Fruit fly (Drosophila melanogaster) whole organism, embryonic: Measurements from ENCODE around the gene Rim2.

Experiments used
- Aef1 ChIP-seq: fragments of 200-800 bp; sonication (Bioruptor generic); IDR thresholded peaks from 3 replicates; pipeline ENCODE4 v1.3.6; 2022; ENCODE audit warnings: missing biosample characterization, missing genetic modification characterization
- CG12236 ChIP-seq: fragments of 200-800 bp; sonication (Bioruptor generic); optimal IDR thresholded peaks from 2 replicates; lab custom pipeline; 2016; ENCODE audit warnings: missing biosample characterization, missing genetic modification characterization
- CG14710 ChIP-seq: fragments of 200-800 bp; sonication (Bioruptor generic); optimal IDR thresholded peaks from 3 replicates; lab custom pipeline; 2019; ENCODE audit warnings: missing biosample characterization, mild to moderate bottlenecking, missing genetic modification characterization, moderate library complexity
- CG15073 ChIP-seq: fragments of 200-800 bp; sonication (Bioruptor generic); optimal IDR thresholded peaks from 2 replicates; lab custom pipeline; 2016; ENCODE audit warnings: missing biosample characterization, missing genetic modification characterization
- CG31388 ChIP-seq: fragments of 200-800 bp; sonication (Bioruptor generic); optimal IDR thresholded peaks from 2 replicates; lab custom pipeline; 2016; ENCODE audit warnings: missing biosample characterization, missing genetic modification characterization
- CG31441 ChIP-seq: fragments of 200-800 bp; sonication (Bioruptor generic); IDR thresholded peaks from 2 replicates; pipeline ENCODE4 v1.3.6; 2022; ENCODE audit warnings: missing biosample characterization, missing genetic modification characterization
- CG33213 ChIP-seq: fragments of 200-800 bp; sonication (Bioruptor generic); optimal IDR thresholded peaks from 3 replicates; lab custom pipeline; 2016; ENCODE audit warnings: missing biosample characterization, missing genetic modification characterization
- CG3726 ChIP-seq: fragments of 200-800 bp; sonication (Bioruptor generic); IDR thresholded peaks from 3 replicates; pipeline ENCODE4, ENCODE4 v1.3.6; 2022; ENCODE audit warnings: missing biosample characterization, missing genetic modification characterization
- CG3995 ChIP-seq: fragments of 200-800 bp; sonication (Bioruptor generic); optimal IDR thresholded peaks from 3 replicates; lab custom pipeline; 2016; ENCODE audit warnings: missing biosample characterization, missing genetic modification characterization
- CG6254 ChIP-seq: fragments of 200-800 bp; sonication (Bioruptor generic); optimal IDR thresholded peaks from 3 replicates; lab custom pipeline; 2017; ENCODE audit warnings: mild to moderate bottlenecking, missing biosample characterization, missing genetic modification reagents, missing genetic modification characterization
- CG6272 ChIP-seq: fragments of 200-800 bp; sonication (Bioruptor generic); IDR thresholded peaks from 2 replicates; pipeline ENCODE4 v1.3.6; 2022; ENCODE audit warnings: missing biosample characterization, missing genetic modification characterization
- CG9817 ChIP-seq: fragments of 200-800 bp; sonication (Bioruptor generic); optimal IDR thresholded peaks from 2 replicates; lab custom pipeline; 2018; ENCODE audit warnings: missing biosample characterization, mild to moderate bottlenecking, missing genetic modification characterization, moderate library complexity
- Dek ChIP-seq: fragments of 200-800 bp; sonication (Bioruptor generic); optimal IDR thresholded peaks from 3 replicates; lab custom pipeline; 2019; ENCODE audit warnings: missing biosample characterization, mild to moderate bottlenecking, missing genetic modification characterization, moderate library complexity
- E2f2 ChIP-seq: fragments of 200-800 bp; sonication (Bioruptor generic); IDR thresholded peaks from 2 replicates; pipeline ENCODE4 v1.3.6; 2022; ENCODE audit warnings: missing biosample characterization, missing genetic modification characterization
- ERR ChIP-seq: fragments of 200-800 bp; sonication (Bioruptor generic); optimal IDR thresholded peaks from 2 replicates; lab custom pipeline; 2016; ENCODE audit warnings: missing biosample characterization, missing genetic modification characterization
- Eip74EF ChIP-seq, 2 experiments: fragments of 200-800 bp in 1 of 2; fragments of >200 bp in 1 of 2; sonication (Bioruptor generic) in 1 of 2; optimal IDR thresholded peaks; 2 replicates each; lab custom pipeline; 2017 to 2019; ENCODE audit warnings: missing biosample characterization in 2 of 2, missing genetic modification characterization in 2 of 2, mild to moderate bottlenecking in 1 of 2, moderate library complexity in 1 of 2
- Gsc ChIP-seq: fragments of 200-800 bp; sonication (Bioruptor generic); IDR thresholded peaks from 2 replicates; pipeline ENCODE4 v1.3.6; 2022; ENCODE audit warnings: missing biosample characterization, missing genetic modification characterization
- Hr78 ChIP-seq, 2 experiments: fragments of 200-800 bp in 1 of 2; fragments of >200 bp in 1 of 2; sonication (Bioruptor generic) in 1 of 2; optimal IDR thresholded peaks; 2 replicates each; lab custom pipeline; 2017 to 2019; ENCODE audit warnings: missing biosample characterization in 2 of 2, missing genetic modification characterization in 2 of 2, mild to moderate bottlenecking in 1 of 2, moderate library complexity in 1 of 2
- Lhr ChIP-seq: fragments of 200-800 bp; sonication (Bioruptor generic); optimal IDR thresholded peaks from 3 replicates; lab custom pipeline; 2017; ENCODE audit warnings: mild to moderate bottlenecking, missing biosample characterization, missing genetic modification reagents, missing genetic modification characterization
- MBD-R2 ChIP-seq: fragments of 200-800 bp; sonication (Bioruptor generic); IDR thresholded peaks from 2 replicates; pipeline ENCODE4 v1.3.6; 2022; ENCODE audit warnings: missing biosample characterization, missing genetic modification characterization
- Oli ChIP-seq: fragments of 200-800 bp; sonication (Bioruptor generic); optimal IDR thresholded peaks from 2 replicates; lab custom pipeline; 2018; ENCODE audit warnings: missing biosample characterization, mild to moderate bottlenecking, missing genetic modification characterization, moderate library complexity
- Ravus ChIP-seq: fragments of 200-800 bp; sonication (Bioruptor generic); IDR thresholded peaks from 2 replicates; pipeline ENCODE4 v1.3.6; 2022; ENCODE audit warnings: missing biosample characterization, missing genetic modification characterization
- ac ChIP-seq: fragments of 200-800 bp; sonication (Bioruptor generic); optimal IDR thresholded peaks from 3 replicates; lab custom pipeline; 2017; ENCODE audit warnings: missing biosample characterization, mild to moderate bottlenecking, missing genetic modification characterization
- ase ChIP-seq: fragments of 200-800 bp; sonication (Bioruptor generic); IDR thresholded peaks from 3 replicates; pipeline ENCODE4 v1.3.6; 2022; ENCODE audit warnings: missing biosample characterization, missing genetic modification characterization
- bab2 ChIP-seq: fragments of 200-800 bp; sonication (Bioruptor generic); optimal IDR thresholded peaks from 2 replicates; lab custom pipeline; 2016; ENCODE audit warnings: missing biosample characterization, missing genetic modification characterization
- bsh ChIP-seq, 2 experiments: fragments of 200-800 bp; sonication (Bioruptor generic); optimal IDR thresholded peaks; 2 replicates each; lab custom pipeline; 2017 to 2018; ENCODE audit warnings: mild to moderate bottlenecking in 2 of 2, missing biosample characterization in 2 of 2, missing genetic modification characterization in 2 of 2, moderate library complexity in 1 of 2
- corto ChIP-seq: fragments of 200-800 bp; sonication (Bioruptor generic); optimal IDR thresholded peaks from 2 replicates; lab custom pipeline; 2016; ENCODE audit warnings: missing biosample characterization, mild to moderate bottlenecking, missing genetic modification characterization, moderate library complexity
- crc ChIP-seq: fragments of 200-800 bp; sonication (Bioruptor generic); optimal IDR thresholded peaks from 2 replicates; lab custom pipeline; 2016; ENCODE audit warnings: missing biosample characterization, missing genetic modification characterization
- dimm ChIP-seq: fragments of 200-800 bp; sonication (Bioruptor generic); IDR thresholded peaks from 2 replicates; pipeline ENCODE4 v1.3.6; 2022; ENCODE audit warnings: missing biosample characterization, missing genetic modification characterization
- dysf ChIP-seq: fragments of 200-800 bp; sonication (Bioruptor generic); IDR thresholded peaks from 3 replicates; pipeline ENCODE4 v1.3.6; 2022; ENCODE audit warnings: missing biosample characterization, missing genetic modification characterization
- en ChIP-seq: fragments of 200-800 bp; sonication (Bioruptor generic); optimal IDR thresholded peaks from 2 replicates; lab custom pipeline; 2016; ENCODE audit warnings: missing biosample characterization, missing genetic modification characterization
- hb ChIP-seq: fragments of 200-800 bp; sonication (Bioruptor generic); IDR thresholded peaks from 3 replicates; pipeline ENCODE4 v1.3.6; 2022; ENCODE audit warnings: missing biosample characterization, missing genetic modification characterization; ENCODE audit not compliant: partially characterized antibody
- insv ChIP-seq, 2 experiments: fragments of 200-800 bp; sonication (Bioruptor generic); optimal IDR thresholded peaks; 3 replicates each; lab custom pipeline; 2016 to 2018; ENCODE audit warnings: missing biosample characterization in 2 of 2, missing genetic modification characterization in 2 of 2
- lbe ChIP-seq: fragments of 200-800 bp; sonication (Bioruptor generic); optimal IDR thresholded peaks from 2 replicates; lab custom pipeline; 2016; ENCODE audit warnings: missing biosample characterization, mild to moderate bottlenecking, missing genetic modification characterization
- mam ChIP-seq: fragments of 200-800 bp; sonication (Bioruptor generic); optimal IDR thresholded peaks from 3 replicates; lab custom pipeline; 2016; ENCODE audit warnings: missing biosample characterization, missing genetic modification characterization
- nerfin-2 ChIP-seq: fragments of 200-800 bp; sonication (Bioruptor generic); IDR thresholded peaks from 2 replicates; pipeline ENCODE4 v1.3.6; 2022; ENCODE audit warnings: missing biosample characterization, missing genetic modification characterization; ENCODE audit not compliant: partially characterized antibody
- nom ChIP-seq: fragments of 200-800 bp; sonication (Bioruptor generic); optimal IDR thresholded peaks from 2 replicates; lab custom pipeline; 2017; ENCODE audit warnings: missing biosample characterization, missing genetic modification characterization, mild to moderate bottlenecking, moderate library complexity, missing genetic modification reagents
- repo ChIP-seq: fragments of 200-800 bp; sonication (Bioruptor generic); optimal IDR thresholded peaks from 2 replicates; lab custom pipeline; 2016; ENCODE audit warnings: missing biosample characterization, missing genetic modification characterization
- ro ChIP-seq: fragments of 200-800 bp; sonication (Bioruptor generic); IDR thresholded peaks from 2 replicates; pipeline ENCODE4 v1.3.6; 2022; ENCODE audit warnings: missing biosample characterization, missing genetic modification characterization
- sd ChIP-seq: fragments of 200-800 bp; sonication (Bioruptor generic); optimal IDR thresholded peaks from 3 replicates; lab custom pipeline; 2018; ENCODE audit warnings: missing biosample characterization, mild to moderate bottlenecking, missing genetic modification characterization, moderate library complexity
- tgo ChIP-seq: fragments of 200-800 bp; sonication (Bioruptor generic); IDR thresholded peaks from 3 replicates; pipeline ENCODE4 v1.3.6; 2022; ENCODE audit warnings: missing biosample characterization, missing genetic modification characterization
- trem ChIP-seq: fragments of 200-800 bp; optimal IDR thresholded peaks from 3 replicates; lab custom pipeline; 2019; ENCODE audit warnings: missing biosample characterization, mild to moderate bottlenecking, missing genetic modification characterization, moderate library complexity
- twi ChIP-seq: fragments of 200-800 bp; optimal IDR thresholded peaks from 2 replicates; lab custom pipeline; 2019; ENCODE audit warnings: missing biosample characterization, mild to moderate bottlenecking, missing genetic modification characterization, moderate library complexity
- wor ChIP-seq: fragments of 200-800 bp; sonication (Bioruptor generic); IDR thresholded peaks from 2 replicates; pipeline ENCODE4 v1.3.6; 2022; ENCODE audit warnings: missing biosample characterization, missing genetic modification characterization
- z ChIP-seq: fragments of 200-800 bp; sonication (Bioruptor generic); IDR thresholded peaks from 3 replicates; pipeline ENCODE4 v1.3.6; 2022; ENCODE audit warnings: missing biosample characterization, missing genetic modification characterization
- zf30C ChIP-seq: fragments of 200-800 bp; sonication (Bioruptor generic); optimal IDR thresholded peaks from 3 replicates; lab custom pipeline; 2018; ENCODE audit warnings: missing biosample characterization, mild to moderate bottlenecking, missing genetic modification characterization

Rim2 gene

DNA sequence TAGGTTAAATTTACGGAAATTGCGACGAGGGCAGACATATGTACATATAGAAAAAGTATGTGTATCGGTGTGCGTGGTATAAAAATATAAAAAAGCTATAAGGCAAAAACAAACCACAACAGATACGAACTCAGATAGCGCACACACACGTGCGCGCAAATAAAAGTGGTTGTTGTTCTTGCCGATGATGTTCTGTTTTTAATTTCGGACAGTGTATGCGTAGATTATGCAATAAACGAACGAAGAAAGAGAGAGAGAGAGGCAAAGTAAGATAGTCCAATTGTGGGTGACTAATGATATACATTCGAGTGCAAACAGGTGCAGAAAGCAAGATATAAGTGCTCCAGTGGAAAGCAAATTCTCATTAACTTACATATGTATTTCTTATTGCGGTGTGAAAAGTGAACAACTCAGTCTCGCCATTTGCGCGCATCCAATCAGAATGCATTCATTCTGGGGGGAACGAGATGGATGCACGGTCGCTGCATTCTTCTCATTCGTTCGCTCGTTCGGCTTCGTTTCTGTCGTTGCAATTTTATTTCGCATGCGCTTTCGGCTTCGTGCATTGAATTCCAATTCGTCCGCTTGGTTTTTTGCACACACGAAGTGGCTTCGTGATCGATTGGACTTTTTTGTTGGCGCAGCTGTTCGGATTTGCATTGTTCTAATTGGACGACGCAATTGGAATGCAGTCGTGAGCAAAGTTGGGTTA lies 54.7 kb downstream of the Rim2 start (continued):
- TF ChIP-seq ase (no peak), zf30C (GFP tag; lab: Kevin White, UChicago) (peak; percentile 40), CG3726 (GFP tag; lab: Robert Waterston, UW) (no peak), CG9817 (tag; lab: Kevin White, UChicago) (no peak), CG6254 (GFP tag; lab: Kevin White, UChicago) (no peak), corto (GFP tag; lab: Kevin White, UChicago) (no peak), mam (GFP tag; lab: Kevin White, UChicago) (no peak), ro (GFP tag; lab: Robert Waterston, UW) (no peak), ERR (GFP tag; lab: Kevin White, UChicago) (no peak), Gsc (GFP tag; lab: Robert Waterston, UW) (no peak), Eip74EF (GFP tag; optimal IDR thresholded peaks at IDR 0.05; lab: Kevin White, UChicago) (no peak), Oli (tag; lab: Kevin White, UChicago) (no peak), CG33213 (GFP tag; lab: Kevin White, UChicago) (no peak), CG14710 (tag; lab: Kevin White, UChicago) (no peak), CG31441 (no peak), repo (GFP tag; lab: Kevin White, UChicago) (no peak), Hr78 (GFP tag; optimal IDR thresholded peaks at IDR 0.05; lab: Kevin White, UChicago) (no peak), dimm (GFP tag; lab: Robert Waterston, UW) (no peak), Lhr (no peak), nerfin-2 (GFP tag; lab: Robert Waterston, UW) (no peak), ac (GFP tag; lab: Kevin White, UChicago) (no peak), crc (GFP tag; lab: Kevin White, UChicago) (no peak), bab2 (GFP tag; lab: Kevin White, UChicago) (no peak), Ravus (GFP tag; lab: Robert Waterston, UW) (no peak), wor (GFP tag; lab: Robert Waterston, UW) (no peak), sd (tag; lab: Kevin White, UChicago) (no peak), insv (GFP tag; optimal IDR thresholded peaks at IDR 0.05; lab: Kevin White, UChicago) (peak in 1 of 2 experiments; percentile 83), Aef1 (GFP tag; lab: Robert Waterston, UW) (no peak), Dek (tag; lab: Kevin White, UChicago) (no peak), CG15073 (GFP tag; lab: Kevin White, UChicago) (no peak), CG3995 (GFP tag; lab: Kevin White, UChicago) (no peak)

DNA sequence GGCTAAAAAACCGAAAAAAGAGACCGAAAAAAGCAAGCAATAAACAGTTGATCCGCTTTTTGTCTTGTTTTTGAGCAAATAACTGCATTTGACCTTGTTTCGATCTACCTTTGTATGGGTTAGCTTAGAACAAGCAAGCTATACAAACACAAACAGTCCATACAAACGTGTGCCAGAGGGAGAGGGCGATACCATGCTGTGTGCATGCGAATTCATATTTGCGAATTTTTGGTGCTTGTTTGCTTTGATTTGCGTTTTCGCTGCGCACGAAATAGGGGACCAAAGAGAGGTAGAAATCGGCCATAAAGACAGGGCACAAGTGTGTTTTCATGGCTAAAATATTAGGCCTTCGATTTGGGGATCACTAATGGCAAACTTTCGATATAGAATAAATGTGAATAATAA lies 55.6 kb downstream of the Rim2 start:
- TF ChIP-seq en (GFP tag; lab: Kevin White, UChicago) (no peak), tgo (no peak), dysf (no peak), twi (tag; lab: Kevin White, UChicago) (no peak), CG6272 (GFP tag; lab: Robert Waterston, UW) (no peak), z (GFP tag; lab: Robert Waterston, UW) (no peak), bsh (GFP tag; optimal IDR thresholded peaks at IDR 0.05; lab: Kevin White, UChicago) (no peak), nom (GFP tag; lab: Kevin White, UChicago) (peak; percentile 13), CG31388 (GFP tag; lab: Kevin White, UChicago) (no peak), hb (GFP tag; lab: Robert Waterston, UW) (no peak), trem (tag; lab: Kevin White, UChicago) (no peak), E2f2 (GFP tag; lab: Robert Waterston, UW) (no peak), lbe (GFP tag; lab: Kevin White, UChicago) (peak; percentile 32), dimm (GFP tag; lab: Robert Waterston, UW) (no peak), MBD-R2 (GFP tag; lab: Robert Waterston, UW) (no peak), CG12236 (GFP tag; lab: Kevin White, UChicago) (no peak)
